Worm (Caenorhabditis elegans) whole organism, L2 larva: ENCODE results near the gene znf-782.

Experiments
- F13H6.1 ChIP-seq: sonication (generic microtip); optimal IDR thresholded peaks from 2 replicates; lab custom pipeline; 2016; ENCODE audit warnings: missing genetic modification characterization, missing compliant biosample characterization
- R02D3.7 ChIP-seq: fragments of 150-350 bp; optimal IDR thresholded peaks from 2 replicates; lab custom pipeline; 2014; ENCODE audit warnings: missing biosample characterization, missing genetic modification characterization
- Y55F3AM.14 ChIP-seq: fragments of 200-800 bp; sonication (Bioruptor generic); optimal IDR thresholded peaks from 2 replicates; lab custom pipeline; 2018; ENCODE audit warnings: mild to moderate bottlenecking, missing genetic modification characterization, missing compliant biosample characterization
- ZK546.5 ChIP-seq: sonication (generic microtip); optimal IDR thresholded peaks from 2 replicates; lab custom pipeline; 2017; ENCODE audit warnings: missing biosample characterization, missing genetic modification characterization
- ama-1 ChIP-seq: fragments of 150-350 bp; optimal IDR thresholded peaks from 2 replicates; lab custom pipeline; 2018; ENCODE audit warnings: inconsistent platforms
- ceh-16 ChIP-seq: fragments of 150-350 bp; optimal IDR thresholded peaks from 2 replicates; lab custom pipeline; 2014; ENCODE audit warnings: missing biosample characterization, missing genetic modification characterization
- egl-27 ChIP-seq: sonication (generic microtip); optimal IDR thresholded peaks from 3 replicates; lab custom pipeline; 2017; ENCODE audit warnings: missing biosample characterization, missing genetic modification reagents, missing genetic modification characterization
- lin-39 ChIP-seq: fragments of 150-350 bp; optimal IDR thresholded peaks from 2 replicates; lab custom pipeline; 2014; ENCODE audit warnings: missing biosample characterization, missing genetic modification reagents, missing genetic modification characterization
- lsy-2 ChIP-seq, 2 experiments: fragments of 150-350 bp in 1 of 2; sonication (generic microtip) in 1 of 2; optimal IDR thresholded peaks; 2 replicates each; lab custom pipeline; 2014 to 2017; ENCODE audit warnings: missing biosample characterization in 2 of 2, missing genetic modification characterization in 2 of 2
- mdl-1 ChIP-seq, 2 experiments: fragments of 150-350 bp in 1 of 2; sonication (generic microtip) in 1 of 2; optimal IDR thresholded peaks; 2 replicates each; lab custom pipeline; 2017; ENCODE audit warnings: missing biosample characterization in 2 of 2, missing genetic modification characterization in 2 of 2
- nhr-11 ChIP-seq: fragments of 150-350 bp; optimal IDR thresholded peaks from 2 replicates; lab custom pipeline; 2014; ENCODE audit warnings: missing biosample characterization, missing genetic modification characterization
- unc-39 ChIP-seq: fragments of 150-350 bp; optimal IDR thresholded peaks from 2 replicates; lab custom pipeline; 2014; ENCODE audit warnings: missing biosample characterization, missing genetic modification characterization
- zag-1 ChIP-seq: fragments of 150-350 bp; optimal IDR thresholded peaks from 2 replicates; lab custom pipeline; 2014; ENCODE audit warnings: missing biosample characterization, missing genetic modification characterization
- ztf-4 ChIP-seq: fragments of 150-350 bp; optimal IDR thresholded peaks from 2 replicates; lab custom pipeline; 2014; ENCODE audit warnings: missing biosample characterization, missing genetic modification characterization

ce11 chrIV:1011776-1012175 lies 55.5 kb downstream of the znf-782 start:
- no peak for TF ChIP-seq lin-39 (tag; lab: Kevin White, UChicago)
- no peak for TF ChIP-seq ama-1
- TF ChIP-seq zag-1 (tag; lab: Kevin White, UChicago) = no peak
- TF ChIP-seq R02D3.7 = no peak
- TF ChIP-seq nhr-11 (tag; lab: Kevin White, UChicago) = no peak
- TF ChIP-seq Y55F3AM.14 (GFP tag; lab: Kevin White, UChicago) = no peak
- TF ChIP-seq ZK546.5 (tag; lab: Kevin White, UChicago) = no peak
- no peak for TF ChIP-seq ceh-16
- no peak for TF ChIP-seq ztf-4 (tag; lab: Kevin White, UChicago)
- no peak for TF ChIP-seq egl-27 (tag; lab: Kevin White, UChicago)
- TF ChIP-seq unc-39 = no peak
- TF ChIP-seq mdl-1 (tag; optimal IDR thresholded peaks at IDR 0.05; lab: Kevin White, UChicago) = no peak
- TF ChIP-seq F13H6.1 (tag; lab: Kevin White, UChicago) = no peak
- TF ChIP-seq lsy-2 (tag; optimal IDR thresholded peaks at IDR 0.05; lab: Kevin White, UChicago) = no peak
